Worm (Caenorhabditis elegans) whole organism, late embryonic: ENCODE data around the gene dgn-2.

Source experiments
- C08G9.2 ChIP-seq: sonication (generic microtip); optimal IDR thresholded peaks from 2 replicates; lab custom pipeline; 2016; ENCODE audit warnings: mild to moderate bottlenecking, missing genetic modification characterization, moderate library complexity, missing compliant biosample characterization
- C38D4.7 ChIP-seq: fragments of 200-800 bp; sonication (Bioruptor generic); optimal IDR thresholded peaks from 2 replicates; lab custom pipeline; 2018; ENCODE audit warnings: mild to moderate bottlenecking, missing genetic modification characterization, moderate library complexity, missing compliant biosample characterization
- K02D7.2 ChIP-seq: sonication (generic microtip); optimal IDR thresholded peaks from 2 replicates; lab custom pipeline; 2017; ENCODE audit warnings: mild to moderate bottlenecking, missing genetic modification characterization, missing compliant biosample characterization
- K09A11.1 ChIP-seq: sonication (generic microtip); optimal IDR thresholded peaks from 2 replicates; lab custom pipeline; 2017; ENCODE audit warnings: antibody characterized with exemption, mild to moderate bottlenecking, missing genetic modification characterization, missing compliant biosample characterization; ENCODE audit not compliant: insufficient read depth
- Y22D7AL.16 ChIP-seq: sonication (generic microtip); optimal IDR thresholded peaks from 2 replicates; lab custom pipeline; 2016; ENCODE audit warnings: missing genetic modification characterization, missing compliant biosample characterization
- ahr-1 ChIP-seq: sonication (generic microtip); optimal IDR thresholded peaks from 2 replicates; lab custom pipeline; 2016; ENCODE audit warnings: missing genetic modification characterization, missing compliant biosample characterization
- ceh-14 ChIP-seq: sonication (generic microtip); optimal IDR thresholded peaks from 2 replicates; lab custom pipeline; 2016; ENCODE audit warnings: missing genotype, missing genetic modification characterization, missing compliant biosample characterization
- ceh-19 ChIP-seq: fragments of 200-800 bp; sonication (Bioruptor generic); optimal IDR thresholded peaks from 2 replicates; lab custom pipeline; 2018; ENCODE audit warnings: mild to moderate bottlenecking, missing genetic modification characterization, missing compliant biosample characterization
- ceh-2 ChIP-seq: sonication (generic microtip); optimal IDR thresholded peaks from 2 replicates; lab custom pipeline; 2016; ENCODE audit warnings: missing genotype, missing genetic modification characterization, missing compliant biosample characterization
- ceh-22 ChIP-seq: sonication (generic microtip); optimal IDR thresholded peaks from 2 replicates; lab custom pipeline; 2017; ENCODE audit warnings: missing biosample characterization, missing genetic modification characterization
- ceh-24 ChIP-seq: sonication (generic microtip); optimal IDR thresholded peaks from 2 replicates; lab custom pipeline; 2016; ENCODE audit warnings: mild to moderate bottlenecking, missing genetic modification characterization, missing compliant biosample characterization
- ceh-31 ChIP-seq: sonication (generic microtip); optimal IDR thresholded peaks from 2 replicates; lab custom pipeline; 2016; ENCODE audit warnings: missing genetic modification characterization, missing compliant biosample characterization
- ceh-34 ChIP-seq: sonication (generic microtip); optimal IDR thresholded peaks from 2 replicates; lab custom pipeline; 2016; ENCODE audit warnings: mild to moderate bottlenecking, missing genetic modification characterization, missing compliant biosample characterization
- ceh-45 ChIP-seq: fragments of 200-800 bp; sonication (Bioruptor generic); IDR thresholded peaks from 2 replicates; pipeline ENCODE4 v1.3.6; 2022; ENCODE audit warnings: missing genetic modification reagents, missing genetic modification characterization, missing compliant biosample characterization
- ceh-48 ChIP-seq: sonication (generic microtip); optimal IDR thresholded peaks from 2 replicates; lab custom pipeline; 2016; ENCODE audit warnings: missing genetic modification characterization, inconsistent platforms, missing compliant biosample characterization
- ceh-6 ChIP-seq: fragments of 200-800 bp; sonication (Bioruptor generic); optimal IDR thresholded peaks from 2 replicates; lab custom pipeline; 2018; ENCODE audit warnings: mild to moderate bottlenecking, missing genetic modification characterization, missing compliant biosample characterization
- dve-1 ChIP-seq: sonication (generic microtip); optimal IDR thresholded peaks from 2 replicates; lab custom pipeline; 2017; ENCODE audit warnings: antibody characterized with exemption, mild to moderate bottlenecking, missing genetic modification characterization, missing compliant biosample characterization
- elt-4 ChIP-seq: sonication (generic microtip); optimal IDR thresholded peaks from 2 replicates; lab custom pipeline; 2016; ENCODE audit warnings: missing genetic modification characterization, missing compliant biosample characterization
- fax-1 ChIP-seq: sonication (generic microtip); optimal IDR thresholded peaks from 2 replicates; lab custom pipeline; 2016; ENCODE audit warnings: missing genotype, missing genetic modification characterization, missing compliant biosample characterization
- fkh-10 ChIP-seq: fragments of 150-350 bp; optimal IDR thresholded peaks from 2 replicates; lab custom pipeline; 2014; ENCODE audit warnings: missing biosample characterization, missing genetic modification reagents, missing genetic modification characterization
- gmeb-2 ChIP-seq: sonication (generic microtip); optimal IDR thresholded peaks from 2 replicates; lab custom pipeline; 2016; ENCODE audit warnings: missing genetic modification characterization, inconsistent platforms, missing compliant biosample characterization
- hlh-13 ChIP-seq: fragments of 200-800 bp; sonication (Bioruptor generic); optimal IDR thresholded peaks from 2 replicates; lab custom pipeline; 2018; ENCODE audit warnings: mild to moderate bottlenecking, missing genetic modification characterization, missing compliant biosample characterization
- hlh-15 ChIP-seq: sonication (generic microtip); optimal IDR thresholded peaks from 2 replicates; lab custom pipeline; 2016; ENCODE audit warnings: missing genetic modification characterization, missing compliant biosample characterization
- hlh-30 ChIP-seq: sonication (generic microtip); optimal IDR thresholded peaks from 2 replicates; lab custom pipeline; 2017; ENCODE audit warnings: antibody characterized with exemption, missing genetic modification characterization, missing compliant biosample characterization; ENCODE audit not compliant: insufficient read depth
- hlh-6 ChIP-seq: sonication (generic microtip); optimal IDR thresholded peaks from 2 replicates; lab custom pipeline; 2016; ENCODE audit warnings: missing genotype, missing genetic modification characterization, missing compliant biosample characterization
- lim-6 ChIP-seq: sonication (generic microtip); optimal IDR thresholded peaks from 2 replicates; lab custom pipeline; 2016; ENCODE audit warnings: missing genetic modification characterization, missing compliant biosample characterization
- madf-2 ChIP-seq: sonication (generic microtip); optimal IDR thresholded peaks from 2 replicates; lab custom pipeline; 2017; ENCODE audit warnings: missing genetic modification characterization, missing compliant biosample characterization
- nfya-1 ChIP-seq: sonication (generic microtip); optimal IDR thresholded peaks from 2 replicates; lab custom pipeline; 2017; ENCODE audit warnings: missing genetic modification characterization, mild to moderate bottlenecking, missing compliant biosample characterization, antibody characterized with exemption, moderate library complexity
- nhr-11 ChIP-seq: fragments of 150-350 bp; optimal IDR thresholded peaks from 2 replicates; lab custom pipeline; 2014; ENCODE audit warnings: missing biosample characterization, missing genetic modification characterization
- pax-1 ChIP-seq: fragments of 150-350 bp; optimal IDR thresholded peaks from 2 replicates; lab custom pipeline; 2014; ENCODE audit warnings: missing biosample characterization, missing genetic modification characterization
- pha-4 ChIP-seq: fragments of 150-350 bp; optimal IDR thresholded peaks from 2 replicates; lab custom pipeline; 2018; ENCODE audit warnings: missing biosample characterization, missing genetic modification reagents, missing genetic modification characterization
- pqm-1 ChIP-seq: sonication (generic microtip); optimal IDR thresholded peaks from 2 replicates; lab custom pipeline; 2016; ENCODE audit warnings: missing genetic modification characterization, missing compliant biosample characterization
- pros-1 ChIP-seq: fragments of 150-350 bp; optimal IDR thresholded peaks from 2 replicates; lab custom pipeline; 2014; ENCODE audit warnings: missing biosample characterization, missing genetic modification reagents, missing genetic modification characterization
- ref-2 ChIP-seq: sonication (generic microtip); optimal IDR thresholded peaks from 2 replicates; lab custom pipeline; 2016; ENCODE audit warnings: missing genetic modification characterization, missing compliant biosample characterization
- sox-4 ChIP-seq: sonication (generic microtip); optimal IDR thresholded peaks from 2 replicates; lab custom pipeline; 2017; ENCODE audit warnings: mild to moderate bottlenecking, missing genetic modification characterization, inconsistent platforms, missing compliant biosample characterization
- tbx-2 ChIP-seq: sonication (generic microtip); optimal IDR thresholded peaks from 2 replicates; lab custom pipeline; 2016; ENCODE audit warnings: missing genetic modification characterization, missing compliant biosample characterization
- unc-3 ChIP-seq, 2 experiments: fragments of 200-800 bp in 1 of 2; sonication (Bioruptor generic) in 1 of 2; sonication (generic microtip) in 1 of 2; conservative IDR thresholded peaks in 1 of 2; optimal IDR thresholded peaks in 1 of 2; 2 replicates each; pipeline versions ENCODE4 v1.3.6 to Lab custom; 2016 to 2022; ENCODE audit warnings: missing compliant biosample characterization in 2 of 2, missing genetic modification characterization in 2 of 2, missing genetic modification reagents in 1 of 2
- unc-55 ChIP-seq: sonication (generic microtip); optimal IDR thresholded peaks from 2 replicates; lab custom pipeline; 2017; ENCODE audit warnings: missing biosample characterization, missing genetic modification reagents, missing genetic modification characterization
- unc-86 ChIP-seq: sonication (generic microtip); optimal IDR thresholded peaks from 2 replicates; lab custom pipeline; 2016; ENCODE audit warnings: missing genetic modification characterization, missing compliant biosample characterization
- zip-5 ChIP-seq: sonication (generic microtip); optimal IDR thresholded peaks from 2 replicates; lab custom pipeline; 2016; ENCODE audit warnings: missing genetic modification characterization, missing compliant biosample characterization
- ztf-16 ChIP-seq: sonication (generic microtip); optimal IDR thresholded peaks from 2 replicates; lab custom pipeline; 2017; ENCODE audit warnings: missing genetic modification characterization, missing compliant biosample characterization

Gene dgn-2

DNA sequence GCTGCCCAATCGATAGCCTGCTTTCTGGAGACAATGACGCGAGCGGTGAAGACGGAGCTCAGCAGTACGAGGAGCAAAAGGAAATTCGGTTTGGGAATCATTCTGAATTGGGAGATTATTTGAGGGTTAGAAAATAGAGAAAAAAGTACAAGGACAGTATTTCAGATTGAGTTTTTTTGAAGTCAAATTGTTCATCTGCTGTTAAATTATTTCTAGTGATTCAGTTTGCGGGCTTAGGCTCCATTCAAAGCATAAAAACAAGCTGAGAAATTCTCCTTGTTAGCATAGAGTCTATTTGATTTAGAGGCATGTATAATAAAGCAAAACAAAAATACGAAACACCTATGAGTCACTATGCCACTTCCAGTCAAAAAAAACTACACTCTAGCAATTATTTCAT is at the start of gene dgn-2:
dgn-2 (minus strand) TSS at position 101 of the 400 bp plus-strand sequence.
- TF ChIP-seq ztf-16 (tag; lab: Kevin White, UChicago), result no peak
- TF ChIP-seq sox-4 (tag; lab: Kevin White, UChicago), result no peak
- TF ChIP-seq pros-1 (tag; lab: Kevin White, UChicago), result no peak
- no peak for TF ChIP-seq fax-1 (tag; lab: Kevin White, UChicago)
- TF ChIP-seq nhr-11 (tag; lab: Kevin White, UChicago), result no peak
- TF ChIP-seq gmeb-2 (tag; lab: Kevin White, UChicago), result no peak
- TF ChIP-seq dve-1 (tag; lab: Kevin White, UChicago), result no peak
- TF ChIP-seq pqm-1 (tag; lab: Kevin White, UChicago), result no peak
- no peak for TF ChIP-seq hlh-15 (tag; lab: Kevin White, UChicago)
- no peak for TF ChIP-seq ceh-22
- no peak for TF ChIP-seq ceh-45
- no peak for TF ChIP-seq ceh-19 (GFP tag; lab: Kevin White, UChicago)
- TF ChIP-seq fkh-10 (GFP tag; lab: Kevin White, UChicago), result no peak
- no peak for TF ChIP-seq ceh-24 (tag; lab: Kevin White, UChicago)
- no peak for TF ChIP-seq ceh-14 (tag; lab: Kevin White, UChicago)
- no peak for TF ChIP-seq ceh-48

DNA sequence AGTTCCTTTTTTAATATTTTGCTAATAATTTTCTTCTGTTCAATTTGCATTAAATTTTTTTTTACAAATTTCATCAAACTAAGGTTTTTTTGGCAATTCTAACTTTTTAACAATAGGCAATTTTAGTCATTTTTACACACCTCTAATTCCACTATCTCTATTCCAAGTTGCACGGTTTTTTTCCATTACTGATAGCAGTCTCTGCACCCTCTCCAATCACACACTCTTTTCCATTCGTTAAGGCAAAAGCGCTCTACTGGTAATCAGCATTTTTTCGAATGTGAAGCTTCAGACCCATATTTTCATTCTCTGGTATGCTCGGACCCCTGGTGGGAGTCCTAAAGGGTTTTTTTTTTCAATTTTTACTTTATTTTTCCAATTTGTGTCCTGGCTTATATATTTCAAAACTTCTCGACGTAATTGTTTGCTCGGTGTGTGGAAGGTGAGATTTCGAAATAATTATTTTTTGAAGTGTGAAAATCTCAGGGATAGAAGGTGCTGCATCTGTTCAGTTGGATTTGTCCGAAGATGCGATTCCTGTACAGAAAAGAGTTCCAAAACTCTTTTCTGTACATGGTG is 49.5 kb upstream of the dgn-2 start, which contains the start of the genes F19G12.4 and F19G12.8:
F19G12.4 (plus strand) TSS at position 529 of the 579 bp plus-strand sequence.
F19G12.8 (plus strand) TSS at position 545 of the 579 bp plus-strand sequence.
- no peak for TF ChIP-seq hlh-6 (tag; lab: Kevin White, UChicago)
- no peak for TF ChIP-seq unc-55 (GFP tag; lab: Kevin White, UChicago)
- no peak for TF ChIP-seq hlh-30 (tag; lab: Kevin White, UChicago)
- TF ChIP-seq ceh-19 (GFP tag; lab: Kevin White, UChicago), result no peak
- TF ChIP-seq pqm-1 (tag; lab: Kevin White, UChicago), result no peak
- TF ChIP-seq ceh-6, result no peak
- no peak for TF ChIP-seq unc-3 (GFP tag; conservative IDR thresholded peaks at IDR 0.05; lab: Robert Waterston, UW)
- TF ChIP-seq unc-3 (tag; optimal IDR thresholded peaks at IDR 0.05; lab: Kevin White, UChicago), result no peak
- no peak for TF ChIP-seq madf-2 (tag; lab: Kevin White, UChicago)
- no peak for TF ChIP-seq pax-1 (tag; lab: Kevin White, UChicago)

DNA sequence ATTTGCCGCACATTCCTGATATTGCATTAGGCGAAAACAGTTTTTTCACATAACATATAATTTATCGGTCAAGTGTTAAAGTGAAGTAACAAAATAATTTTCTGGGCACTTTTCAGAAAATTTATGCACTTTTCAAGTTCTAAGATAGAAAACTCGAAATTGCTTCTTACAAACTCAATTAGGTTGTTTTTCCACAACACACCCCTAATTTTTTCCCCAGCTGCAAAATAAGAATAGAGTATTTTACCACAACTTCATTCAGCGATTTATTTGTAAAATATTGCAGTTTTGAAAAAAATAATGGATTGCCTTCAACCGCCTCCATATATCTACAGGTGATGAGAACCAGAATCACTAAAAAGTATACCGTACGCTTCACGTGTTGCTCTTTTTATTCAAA is 45.5 kb upstream of the dgn-2 start, which contains the start of gene srh-19:
srh-19 (plus strand) TSS at position 301 of the 400 bp plus-strand sequence.
- TF ChIP-seq K02D7.2 (tag; lab: Kevin White, UChicago) (no peak), unc-3 (GFP tag; conservative IDR thresholded peaks at IDR 0.05; lab: Robert Waterston, UW) (no peak), unc-3 (tag; optimal IDR thresholded peaks at IDR 0.05; lab: Kevin White, UChicago) (no peak), ceh-14 (tag; lab: Kevin White, UChicago) (no peak), ahr-1 (tag; lab: Kevin White, UChicago) (no peak), ceh-2 (tag; lab: Kevin White, UChicago) (no peak), ceh-19 (GFP tag; lab: Kevin White, UChicago) (no peak), nfya-1 (tag; lab: Kevin White, UChicago) (no peak), pha-4 (tag; lab: Kevin White, UChicago) (no peak), ztf-16 (tag; lab: Kevin White, UChicago) (no peak), C38D4.7 (no peak), lim-6 (tag; lab: Kevin White, UChicago) (no peak), C08G9.2 (tag; lab: Kevin White, UChicago) (no peak), elt-4 (no peak), madf-2 (tag; lab: Kevin White, UChicago) (no peak), ceh-34 (no peak)
- TF ChIP-seq, all 69 proteins: peak for 0

DNA sequence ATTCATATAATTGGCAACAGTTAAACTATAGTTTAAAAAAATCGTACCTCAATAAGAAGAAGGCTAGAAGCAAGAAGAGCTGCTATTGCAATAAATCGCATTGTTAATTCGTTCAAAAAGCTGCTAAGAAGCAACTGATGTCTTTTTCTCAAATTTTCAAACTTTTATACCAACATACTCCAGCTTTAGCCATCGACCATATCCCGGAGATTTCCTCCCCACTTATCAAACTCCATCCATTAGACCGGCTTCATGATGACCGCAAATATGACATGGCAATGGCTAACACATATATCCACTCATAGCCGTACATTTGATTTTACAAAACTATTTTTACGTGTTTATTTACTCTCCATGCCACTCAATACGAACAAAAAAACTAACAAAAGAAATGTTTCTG is 43.2 kb upstream of the dgn-2 start, which contains the start of gene abu-2:
abu-2 (minus strand) TSS at position 101 of the 400 bp plus-strand sequence.
- TF ChIP-seq C38D4.7, result no peak
- TF ChIP-seq ceh-24 (tag; lab: Kevin White, UChicago), result no peak
- no peak for TF ChIP-seq sox-4 (tag; lab: Kevin White, UChicago)
- no peak for TF ChIP-seq ceh-22
- TF ChIP-seq Y22D7AL.16 (tag; lab: Kevin White, UChicago), result no peak
- no peak for TF ChIP-seq ceh-34
- TF ChIP-seq unc-86 (tag; lab: Kevin White, UChicago), result no peak
- no peak for TF ChIP-seq hlh-13 (GFP tag; lab: Kevin White, UChicago)
- TF ChIP-seq ref-2 (tag; lab: Kevin White, UChicago), result no peak
- TF ChIP-seq tbx-2 (tag; lab: Kevin White, UChicago), result no peak
- TF ChIP-seq K09A11.1, result no peak
- TF ChIP-seq ceh-31 (tag; lab: Kevin White, UChicago), result no peak
- TF ChIP-seq zip-5 (tag; lab: Kevin White, UChicago), result no peak
- TF ChIP-seq, all 69 proteins: peak for 0
